Fruit fly (Drosophila melanogaster) S2 (cell line): ENCODE results near the gene Act5C.

Source experiments
- CG8478 ChIP-seq: fragments of >200 bp; optimal IDR thresholded peaks from 2 replicates; lab custom pipeline; 2018
- CTCF ChIP-seq, 2 experiments: fragments of >200 bp; optimal IDR thresholded peaks; 2 replicates each; lab custom pipeline; 2018

- TF ChIP-seq CG8478 (lab: Kevin White, UChicago) (no peak), CTCF (optimal IDR thresholded peaks at IDR 0.05; lab: Kevin White, UChicago) (no peak)
These were observed 3.9 kb downstream of the Act5C start for dm6 chrX:5904377-5905085.
